Fruit fly (Drosophila melanogaster): ENCODE results near the gene CG12091.
A peak's percentile ranks its signal among the peaks of the same experiment; 100 is the strongest.

The CG12091 gene

DNA sequence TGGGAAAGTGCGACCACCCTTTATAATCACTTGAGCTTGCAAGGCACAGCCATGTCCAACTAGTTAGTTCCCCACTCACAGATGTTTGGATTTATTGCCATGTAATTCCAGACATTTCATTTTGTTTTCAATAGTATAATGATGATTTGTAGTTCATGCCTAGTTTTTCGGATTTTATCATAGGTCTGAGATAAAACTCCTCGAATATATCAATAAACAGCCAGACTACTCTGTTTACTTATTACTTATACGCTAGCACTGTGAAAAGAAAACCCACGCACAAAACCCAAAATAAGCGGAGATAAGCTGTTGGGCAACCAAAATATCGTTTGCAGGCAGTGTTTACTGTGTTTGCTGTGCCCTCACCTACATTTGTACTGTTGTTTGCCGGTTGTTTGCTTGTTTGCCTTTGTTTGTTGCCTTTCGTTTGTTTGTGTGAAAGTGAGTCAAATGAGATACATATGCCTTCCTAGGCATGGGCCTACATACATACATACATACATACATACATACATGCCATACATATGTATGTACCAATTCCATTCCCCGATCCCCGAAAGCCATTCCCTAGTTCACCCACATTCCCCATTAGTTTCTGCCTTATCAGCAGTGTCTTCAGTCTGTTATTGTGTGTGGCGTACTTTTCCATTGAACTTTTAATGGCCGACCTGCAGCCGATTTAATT is 42.7 kb upstream of the CG12091 start:
- 0 out of 2 replicates have a peak, but pooled peaks have one; percentile 4 for TF ChIP-seq Ada2b (GFP tag; IDR thresholded peaks at IDR 0.05)
- TF ChIP-seq grau (tag; optimal IDR thresholded peaks at IDR 0.05) = peak; percentile 95
- TF ChIP-seq dmrt99B (tag; optimal IDR thresholded peaks at IDR 0.05) = peak; percentile 82
- peak; percentile 40 for TF ChIP-seq Xbp1 (GFP tag; optimal IDR thresholded peaks at IDR 0.05)
- TF ChIP-seq CG12071 (GFP tag; optimal IDR thresholded peaks at IDR 0.05) = peak; percentile 82
- TF ChIP-seq NC2α (GFP tag; optimal IDR thresholded peaks at IDR 0.05) = peak; percentile 66
- TF ChIP-seq Myb (GFP tag; optimal IDR thresholded peaks at IDR 0.05) = peak; percentile 39
- TF ChIP-seq tx (GFP tag; optimal IDR thresholded peaks at IDR 0.05) = no peak
- peak; percentile 69 for TF ChIP-seq pb (GFP tag; optimal IDR thresholded peaks at IDR 0.05)
- TF ChIP-seq GATAe (GFP tag; conservative IDR thresholded peaks at IDR 0.05) = peak; percentile 14; the same call in 1 of the 2 replicates
- no peak for TF ChIP-seq Deaf1 (tag; optimal IDR thresholded peaks at IDR 0.05)
- peak; percentile 41; the same call in 1 of the 4 replicates for TF ChIP-seq Gug (GFP tag; IDR thresholded peaks at IDR 0.05)
- TF ChIP-seq CG12942 (GFP tag; optimal IDR thresholded peaks at IDR 0.05) = peak; percentile 43
- no peak for TF ChIP-seq rib (GFP tag; IDR thresholded peaks at IDR 0.05)
- TF ChIP-seq lbe (GFP tag; optimal IDR thresholded peaks at IDR 0.05) = no peak
- TF ChIP-seq knrl (GFP tag; IDR thresholded peaks at IDR 0.05; ENCODE audit: partially characterized antibody) = no peak
- TF ChIP-seq tin (GFP tag; optimal IDR thresholded peaks at IDR 0.05) = peak; percentile 52
- peak; percentile 50 for TF ChIP-seq CG12769 (tag; optimal IDR thresholded peaks at IDR 0.05)
- no peak for TF ChIP-seq slou (GFP tag; optimal IDR thresholded peaks at IDR 0.05)
- peak; percentile 64 for TF ChIP-seq eyg (GFP tag; optimal IDR thresholded peaks at IDR 0.05)
- TF ChIP-seq Drgx (GFP tag; IDR thresholded peaks at IDR 0.05) = no peak
- TF ChIP-seq CG10543 (GFP tag; optimal IDR thresholded peaks at IDR 0.05) = peak; percentile 48
- no peak for TF ChIP-seq ftz-f1 (GFP tag; optimal IDR thresholded peaks at IDR 0.05)
- TF ChIP-seq CG17186 (GFP tag; optimal IDR thresholded peaks at IDR 0.05) = peak; percentile 75
- peak; percentile 83 for TF ChIP-seq zen (tag; optimal IDR thresholded peaks at IDR 0.05)
- no peak for TF ChIP-seq CG11560 (tag; IDR thresholded peaks at IDR 0.05)
- peak; percentile 51 for TF ChIP-seq CG12299 (tag; optimal IDR thresholded peaks at IDR 0.05)
- TF ChIP-seq Trl (optimal IDR thresholded peaks at IDR 0.05) = no peak
- peak; percentile 69 for TF ChIP-seq Trl (GFP tag; optimal IDR thresholded peaks at IDR 0.05)
- no peak for TF ChIP-seq Neu2 (GFP tag; optimal IDR thresholded peaks at IDR 0.05; ENCODE audit: borderline replicate concordance)
- TF ChIP-seq CG17829 (tag; optimal IDR thresholded peaks at IDR 0.05) = peak; percentile 72
- peak; percentile 92 for TF ChIP-seq fd102C (GFP tag; optimal IDR thresholded peaks at IDR 0.05)
- TF ChIP-seq Jarid2 (GFP tag; optimal IDR thresholded peaks at IDR 0.05) = peak; percentile 46
- TF ChIP-seq CG16863 (GFP tag; optimal IDR thresholded peaks at IDR 0.05) = peak; percentile 56
- TF ChIP-seq CG1832 (GFP tag; optimal IDR thresholded peaks at IDR 0.05) = no peak
- TF ChIP-seq her (GFP tag; optimal IDR thresholded peaks at IDR 0.05) = peak; percentile 26
- TF ChIP-seq CG6654 (GFP tag; optimal IDR thresholded peaks at IDR 0.05) = peak; percentile 10
- TF ChIP-seq exex (tag; optimal IDR thresholded peaks at IDR 0.05) = peak; percentile 20
- no peak; the same call in 1 of the 2 replicates for TF ChIP-seq CG14441 (GFP tag; IDR thresholded peaks at IDR 0.05)
- no peak for TF ChIP-seq CG10565 (GFP tag; optimal IDR thresholded peaks at IDR 0.05)
- peak; percentile 39 for TF ChIP-seq CG9797 (GFP tag; optimal IDR thresholded peaks at IDR 0.05)
- TF ChIP-seq CG8765 (GFP tag; IDR thresholded peaks at IDR 0.05) = no peak
- no peak for TF ChIP-seq ato (GFP tag; IDR thresholded peaks at IDR 0.05; ENCODE audit: partially characterized antibody)
- TF ChIP-seq CG7556 (GFP tag; optimal IDR thresholded peaks at IDR 0.05) = peak; percentile 72
- 0 out of 2 replicates have a peak, but pooled peaks have one; percentile 24 for TF ChIP-seq ap (GFP tag; IDR thresholded peaks at IDR 0.05)
- TF ChIP-seq Hr3 (GFP tag; optimal IDR thresholded peaks at IDR 0.05) = peak; percentile 18
- peak in 1 of 2 experiments; percentile 87 for TF ChIP-seq eve (GFP tag; optimal IDR thresholded peaks at IDR 0.05)
- no peak for TF ChIP-seq pzg (GFP tag; optimal IDR thresholded peaks at IDR 0.05)
- peak; percentile 64 for TF ChIP-seq CG4360 (GFP tag; IDR thresholded peaks at IDR 0.05)
- TF ChIP-seq Bgb (GFP tag; IDR thresholded peaks at IDR 0.05; ENCODE audit: partially characterized antibody) = no peak
